Worm (Caenorhabditis elegans) whole organism, L1 larva: ENCODE measurements around the gene oma-2.

Experiments used
- ceh-82 ChIP-seq, 3 experiments: fragments of 150-350 bp in 1 of 3; sonication (generic microtip) in 2 of 3; optimal IDR thresholded peaks; 2 replicates each; lab custom pipeline; 2014 to 2017; ENCODE audit warnings: missing biosample characterization in 3 of 3, missing genetic modification characterization in 3 of 3
- ces-1 ChIP-seq: fragments of 150-350 bp; optimal IDR thresholded peaks from 2 replicates; lab custom pipeline; 2014; ENCODE audit warnings: missing biosample characterization, missing genetic modification reagents, missing genetic modification characterization
- fkh-4 ChIP-seq: sonication (generic microtip); optimal IDR thresholded peaks from 2 replicates; lab custom pipeline; 2016; ENCODE audit warnings: missing compliant biosample characterization, missing genetic modification characterization, borderline replicate concordance
- tbx-2 ChIP-seq: sonication (generic microtip); optimal IDR thresholded peaks from 2 replicates; lab custom pipeline; 2016; ENCODE audit warnings: missing genetic modification characterization, missing compliant biosample characterization

DNA sequence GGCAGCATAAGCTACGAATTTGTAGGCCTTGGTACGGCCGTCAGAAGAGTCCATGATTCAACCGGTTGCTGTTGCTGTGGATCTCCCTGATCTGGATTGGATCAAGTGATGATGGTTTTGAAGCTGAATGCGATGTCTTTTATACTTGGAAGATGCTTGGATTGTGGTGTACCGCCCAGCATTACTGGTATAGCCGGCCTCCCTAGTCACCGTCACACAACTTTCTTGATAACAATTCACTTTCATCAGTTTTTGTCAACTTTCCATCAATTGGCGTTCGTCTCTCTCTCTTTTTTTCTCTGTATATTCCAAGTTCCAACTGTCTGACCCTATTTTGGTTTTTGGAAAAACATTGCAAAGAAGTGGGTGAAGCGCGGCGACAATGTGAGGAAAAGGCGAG is 21.6 kb downstream of the oma-2 start, which contains the start of gene col-43:
- TF ChIP-seq fkh-4 (tag; lab: Kevin White, UChicago): no peak
- no peak for TF ChIP-seq tbx-2 (tag; lab: Kevin White, UChicago)
- TF ChIP-seq ceh-82 (tag; optimal IDR thresholded peaks at IDR 0.05; lab: Kevin White, UChicago): no peak
- TF ChIP-seq ces-1: no peak
